Fruit fly (Drosophila melanogaster) whole organism, embryonic: ENCODE data around the gene Tmep.

Experiments used
- Dfd ChIP-seq, 2 experiments: fragments of >200 bp; optimal IDR thresholded peaks; 2 replicates each; lab custom pipeline; 2017; ENCODE audit warnings: missing biosample characterization in 2 of 2, missing genetic modification characterization in 2 of 2
- TFAM ChIP-seq: fragments of 200-800 bp; sonication (Bioruptor generic); optimal IDR thresholded peaks from 2 replicates; lab custom pipeline; 2017; ENCODE audit warnings: missing biosample characterization, missing genetic modification characterization, inconsistent platforms
- chinmo ChIP-seq: fragments of 200-800 bp; sonication (Bioruptor generic); IDR thresholded peaks from 4 replicates; pipeline ENCODE4 v1.3.6; 2022; ENCODE audit warnings: missing biosample characterization, missing genetic modification characterization; ENCODE audit not compliant: partially characterized antibody
- yki ChIP-seq: fragments of >200 bp; optimal IDR thresholded peaks from 3 replicates; lab custom pipeline; 2018

dm6 chr3L:1573191-1573590, 4.2 kb downstream of the Tmep start:
- TF ChIP-seq chinmo: no peak
- TF ChIP-seq yki: no peak
- TF ChIP-seq TFAM (GFP tag; lab: Kevin White, UChicago): no peak
- TF ChIP-seq Dfd (GFP tag; optimal IDR thresholded peaks at IDR 0.05; lab: Kevin White, UChicago): no peak
